Worm (Caenorhabditis elegans) whole organism, L4 larva: ENCODE results near the gene nhr-175.
A peak's percentile ranks its signal among the peaks of the same experiment; 100 is the strongest.

Experiments
- D1046.2 ChIP-seq: fragments of 200-800 bp; sonication (Bioruptor generic); IDR thresholded peaks from 2 replicates; pipeline ENCODE4 v1.3.6; 2022; ENCODE audit warnings: missing genetic modification characterization, missing compliant biosample characterization
- F26F4.8 ChIP-seq: fragments of 200-800 bp; sonication (Bioruptor generic); conservative IDR thresholded peaks from 2 replicates; pipeline ENCODE4 v1.3.6; 2022; ENCODE audit warnings: missing genetic modification characterization, missing compliant biosample characterization
- F49E8.2 ChIP-seq: sonication (generic microtip); optimal IDR thresholded peaks from 2 replicates; lab custom pipeline; 2016; ENCODE audit warnings: missing compliant biosample characterization, mild to moderate bottlenecking, missing genetic modification characterization, borderline replicate concordance
- T20F7.1 ChIP-seq: fragments of 200-800 bp; sonication (Bioruptor generic); optimal IDR thresholded peaks from 2 replicates; lab custom pipeline; 2018; ENCODE audit warnings: mild to moderate bottlenecking, missing genetic modification characterization, missing compliant biosample characterization
- Y5F2A.4 ChIP-seq: fragments of 200-800 bp; sonication (Bioruptor generic); optimal IDR thresholded peaks from 2 replicates; lab custom pipeline; 2018; ENCODE audit warnings: mild to moderate bottlenecking, missing genetic modification characterization, missing compliant biosample characterization
- attf-4 ChIP-seq: sonication (generic microtip); optimal IDR thresholded peaks from 3 replicates; lab custom pipeline; 2017; ENCODE audit warnings: missing biosample characterization, missing genetic modification characterization
- ceh-32 ChIP-seq: sonication (generic microtip); optimal IDR thresholded peaks from 2 replicates; lab custom pipeline; 2016; ENCODE audit warnings: mild to moderate bottlenecking, missing genetic modification characterization, missing compliant biosample characterization; ENCODE audit not compliant: poor library complexity
- ceh-82 ChIP-seq: sonication (generic microtip); optimal IDR thresholded peaks from 2 replicates; lab custom pipeline; 2017; ENCODE audit warnings: missing biosample characterization, missing genetic modification characterization
- daf-16 ChIP-seq, 3 experiments: sonication (generic microtip); optimal IDR thresholded peaks; 2 replicates each; lab custom pipeline; 2016 to 2017; ENCODE audit warnings: missing genetic modification characterization in 3 of 3, missing genetic modification reagents in 3 of 3, mild to moderate bottlenecking in 2 of 3, missing compliant biosample characterization in 2 of 3, missing biosample characterization in 1 of 3, moderate library complexity in 1 of 3
- daf-8 ChIP-seq: fragments of 200-800 bp; sonication (Bioruptor generic); IDR thresholded peaks from 2 replicates; pipeline ENCODE4 v1.3.6; 2022; ENCODE audit warnings: missing genetic modification characterization, missing compliant biosample characterization
- dmd-6 ChIP-seq: fragments of 200-800 bp; sonication (Bioruptor generic); IDR thresholded peaks from 2 replicates; pipeline ENCODE4 v1.3.6; 2022; ENCODE audit warnings: missing genetic modification reagents, missing genetic modification characterization, missing compliant biosample characterization
- duxl-1 ChIP-seq: sonication (generic microtip); optimal IDR thresholded peaks from 2 replicates; lab custom pipeline; 2016; ENCODE audit warnings: mild to moderate bottlenecking, missing genetic modification characterization, moderate library complexity, missing compliant biosample characterization; ENCODE audit not compliant: poor library complexity
- egl-27 ChIP-seq: sonication (generic microtip); optimal IDR thresholded peaks from 3 replicates; lab custom pipeline; 2017; ENCODE audit warnings: missing biosample characterization, missing genetic modification reagents, missing genetic modification characterization
- fkh-10 ChIP-seq: fragments of 150-350 bp; optimal IDR thresholded peaks from 2 replicates; lab custom pipeline; 2014; ENCODE audit warnings: missing biosample characterization, missing genetic modification reagents, missing genetic modification characterization
- gei-8 ChIP-seq: fragments of 200-800 bp; sonication (Bioruptor generic); optimal IDR thresholded peaks from 2 replicates; lab custom pipeline; 2018; ENCODE audit warnings: mild to moderate bottlenecking, missing genetic modification characterization, missing compliant biosample characterization
- hlh-11 ChIP-seq: fragments of 200-800 bp; sonication (Bioruptor generic); optimal IDR thresholded peaks from 2 replicates; lab custom pipeline; 2018; ENCODE audit warnings: mild to moderate bottlenecking, missing genetic modification characterization, missing compliant biosample characterization
- lin-38 ChIP-seq: fragments of 200-800 bp; sonication (Bioruptor generic); IDR thresholded peaks from 2 replicates; pipeline ENCODE4 v1.3.6; 2022; ENCODE audit warnings: missing genetic modification reagents, missing genetic modification characterization, missing compliant biosample characterization
- mxl-3 ChIP-seq: fragments of 200-800 bp; sonication (Bioruptor generic); optimal IDR thresholded peaks from 2 replicates; lab custom pipeline; 2018; ENCODE audit warnings: mild to moderate bottlenecking, missing genetic modification characterization, missing compliant biosample characterization
- nhr-102 ChIP-seq: sonication (generic microtip); optimal IDR thresholded peaks from 2 replicates; lab custom pipeline; 2016; ENCODE audit warnings: mild to moderate bottlenecking, missing genetic modification characterization, moderate library complexity, missing compliant biosample characterization
- nhr-11 ChIP-seq: fragments of 150-350 bp; optimal IDR thresholded peaks from 2 replicates; lab custom pipeline; 2014; ENCODE audit warnings: missing biosample characterization, missing genetic modification characterization
- nhr-41 ChIP-seq: fragments of 200-800 bp; sonication (Bioruptor generic); IDR thresholded peaks from 2 replicates; pipeline ENCODE4 v1.3.6; 2022; ENCODE audit warnings: missing genetic modification reagents, missing genetic modification characterization, missing compliant biosample characterization
- nhr-76 ChIP-seq: fragments of 150-350 bp; optimal IDR thresholded peaks from 2 replicates; lab custom pipeline; 2014; ENCODE audit warnings: missing biosample characterization, missing genetic modification characterization
- php-3 ChIP-seq: fragments of 200-800 bp; sonication (Bioruptor generic); IDR thresholded peaks from 2 replicates; pipeline ENCODE4 v1.3.6; 2022; ENCODE audit warnings: missing genetic modification reagents, missing genetic modification characterization, missing compliant biosample characterization
- skn-1 ChIP-seq: fragments of 150-350 bp; optimal IDR thresholded peaks from 2 replicates; lab custom pipeline; 2014; ENCODE audit warnings: missing biosample characterization, missing genetic modification characterization
- snpc-4 ChIP-seq: fragments of 150-350 bp; optimal IDR thresholded peaks from 2 replicates; lab custom pipeline; 2014; ENCODE audit warnings: missing biosample characterization, missing genetic modification characterization
- spr-3 ChIP-seq: fragments of 200-800 bp; sonication (Bioruptor generic); optimal IDR thresholded peaks from 2 replicates; lab custom pipeline; 2018; ENCODE audit warnings: mild to moderate bottlenecking, missing genetic modification characterization, missing compliant biosample characterization
- unc-62 ChIP-seq, 3 experiments: fragments of 150-350 bp in 1 of 3; sonication (generic microtip); optimal IDR thresholded peaks in 2 of 3; peaks in 1 of 3; 1 replicate in 1 of 3; 2 replicates in 2 of 3; lab custom pipeline; 2014 to 2017; ENCODE audit warnings: missing biosample characterization in 3 of 3, missing genetic modification characterization in 3 of 3, missing genetic modification reagents in 3 of 3, missing genotype in 1 of 3
- vab-7 ChIP-seq: fragments of 200-800 bp; sonication (Bioruptor generic); IDR thresholded peaks from 2 replicates; pipeline ENCODE4 v1.3.6; 2022; ENCODE audit warnings: missing genetic modification reagents, missing genetic modification characterization, missing compliant biosample characterization
- zag-1 ChIP-seq: fragments of 150-350 bp; optimal IDR thresholded peaks from 2 replicates; lab custom pipeline; 2014; ENCODE audit warnings: missing biosample characterization, missing genetic modification characterization
- zfp-3 ChIP-seq: fragments of 200-800 bp; sonication (Bioruptor generic); conservative IDR thresholded peaks from 2 replicates; pipeline ENCODE4 v1.3.6; 2022; ENCODE audit warnings: missing genetic modification reagents, missing genetic modification characterization, missing compliant biosample characterization
- zip-11 ChIP-seq: fragments of 200-800 bp; sonication (Bioruptor generic); IDR thresholded peaks from 2 replicates; pipeline ENCODE4 v1.3.6; 2022; ENCODE audit warnings: missing genetic modification characterization, missing compliant biosample characterization
- zip-2 ChIP-seq: fragments of 150-350 bp; optimal IDR thresholded peaks from 2 replicates; lab custom pipeline; 2014; ENCODE audit warnings: missing biosample characterization, missing genetic modification characterization

nhr-175 gene

ce11 chrV:13909400-13909799 lies 42.9 kb downstream of the nhr-175 start, which contains the start of gene C06B3.7 (continued):
- TF ChIP-seq lin-38 (no peak), daf-16 (GFP tag; optimal IDR thresholded peaks at IDR 0.05; lab: Kevin White, UChicago) (peak; percentile 51 to 83), daf-16 (tag; optimal IDR thresholded peaks at IDR 0.05; lab: Kevin White, UChicago) (peak; percentile 99), zip-2 (tag; lab: Kevin White, UChicago) (peak; percentile 83), vab-7 (GFP tag; lab: Robert Waterston, UW) (no peak), unc-62 (GFP tag; optimal IDR thresholded peaks at IDR 0.05 in 1 of 2; lab: Kevin White, UChicago) (peak in 1 of 2 experiments; percentile 98), unc-62 (tag; optimal IDR thresholded peaks at IDR 0.05; lab: Kevin White, UChicago) (no peak), spr-3 (GFP tag; lab: Kevin White, UChicago) (no peak), Y5F2A.4 (no peak), nhr-102 (peak; percentile 57), zfp-3 (GFP tag; lab: Robert Waterston, UW) (no peak), nhr-76 (tag; lab: Kevin White, UChicago) (no peak), daf-8 (no peak), D1046.2 (GFP tag; lab: Robert Waterston, UW) (no peak), F26F4.8 (no peak), mxl-3 (GFP tag; lab: Kevin White, UChicago) (peak; percentile 47), dmd-6 (GFP tag; lab: Robert Waterston, UW) (peak; percentile 95), egl-27 (tag; lab: Kevin White, UChicago) (no peak), nhr-11 (peak; percentile 98)

- no peak for TF ChIP-seq duxl-1 (tag; lab: Kevin White, UChicago)
- no peak for TF ChIP-seq T20F7.1 (GFP tag; lab: Kevin White, UChicago)
Observed at ce11 chrV:13915390-13915789, 48.9 kb downstream of the nhr-175 start, which contains the start of gene gcy-32. TSS of gene gcy-32 (minus strand) at chrV:13915490.

DNA sequence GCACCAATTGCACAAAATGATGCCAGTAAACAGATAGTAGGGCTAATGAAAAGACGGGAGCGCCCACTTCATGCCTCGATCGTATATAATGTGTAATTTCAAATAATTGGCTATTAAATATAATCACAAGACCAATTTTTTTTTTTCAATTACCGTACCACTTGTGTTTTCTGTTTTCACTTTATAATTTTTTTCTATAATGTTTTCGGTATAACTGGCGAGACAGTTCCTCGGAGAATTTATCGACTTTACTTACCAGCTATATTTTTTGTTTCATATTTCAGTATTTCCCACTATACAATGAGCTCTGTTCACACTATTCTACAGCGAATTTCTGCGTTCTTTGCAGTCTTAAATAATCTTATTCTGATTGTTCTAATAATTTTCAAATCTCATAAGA lies 49.7 kb downstream of the nhr-175 start, which contains the start of gene str-252:
TSS of gene str-252 (plus strand) at position 301 of the 400 bp plus-strand sequence.
- TF ChIP-seq spr-3 (GFP tag; lab: Kevin White, UChicago) = no peak
- TF ChIP-seq attf-4 (tag; lab: Kevin White, UChicago) = no peak
- no peak for TF ChIP-seq gei-8
- TF ChIP-seq daf-8 = no peak
- no peak for TF ChIP-seq ceh-32 (tag; lab: Kevin White, UChicago)
- no peak for TF ChIP-seq F49E8.2
- no peak for TF ChIP-seq zip-11
- TF ChIP-seq zag-1 (tag; lab: Kevin White, UChicago) = no peak
- TF ChIP-seq zip-2 (tag; lab: Kevin White, UChicago) = no peak
- no peak for TF ChIP-seq unc-62 (GFP tag; optimal IDR thresholded peaks at IDR 0.05 in 1 of 2; lab: Kevin White, UChicago)
- TF ChIP-seq unc-62 (tag; optimal IDR thresholded peaks at IDR 0.05; lab: Kevin White, UChicago) = no peak
- TF ChIP-seq skn-1 = no peak
- TF ChIP-seq snpc-4 (tag; lab: Kevin White, UChicago) = no peak
- no peak for TF ChIP-seq fkh-10 (GFP tag; lab: Kevin White, UChicago)
- TF ChIP-seq zfp-3 (GFP tag; lab: Robert Waterston, UW) = no peak
- no peak for TF ChIP-seq nhr-41 (GFP tag; lab: Robert Waterston, UW)
- no peak for TF ChIP-seq php-3 (GFP tag; lab: Robert Waterston, UW)
- TF ChIP-seq ceh-82 (tag; lab: Kevin White, UChicago) = no peak
- no peak for TF ChIP-seq hlh-11
- TF ChIP-seq, all 104 proteins: peak for 0
